Fruit fly (Drosophila melanogaster): ENCODE results near the gene kug.

- TF ChIP-seq psq (optimal IDR thresholded peaks at IDR 0.05) (no peak), insv (optimal IDR thresholded peaks at IDR 0.05) (no peak), Sin3A (optimal IDR thresholded peaks at IDR 0.05) (no peak), ttk (optimal IDR thresholded peaks at IDR 0.05) (no peak), h (optimal IDR thresholded peaks at IDR 0.05) (no peak), Myc (optimal IDR thresholded peaks at IDR 0.05) (no peak)
Measured at dm6 chr3L:19978088-19978487, 27.0 kb upstream of the kug start.
